Worm (Caenorhabditis elegans) whole organism, L4 larva: Measurements from ENCODE around the gene F28A12.10.
A peak's percentile ranks its signal among the peaks of the same experiment; 100 is the strongest.

ENCODE experiments used
- D1046.2 ChIP-seq: fragments of 200-800 bp; sonication (Bioruptor generic); IDR thresholded peaks from 2 replicates; pipeline ENCODE4 v1.3.6; 2022; ENCODE audit warnings: missing genetic modification characterization, missing compliant biosample characterization
- F26F4.8 ChIP-seq: fragments of 200-800 bp; sonication (Bioruptor generic); conservative IDR thresholded peaks from 2 replicates; pipeline ENCODE4 v1.3.6; 2022; ENCODE audit warnings: missing genetic modification characterization, missing compliant biosample characterization
- F44E2.7 ChIP-seq: fragments of 200-800 bp; sonication (Bioruptor generic); IDR thresholded peaks from 2 replicates; pipeline ENCODE4 v2.1.2; 2022; ENCODE audit warnings: missing genetic modification characterization, missing compliant biosample characterization
- F49E8.2 ChIP-seq: sonication (generic microtip); optimal IDR thresholded peaks from 2 replicates; lab custom pipeline; 2016; ENCODE audit warnings: missing compliant biosample characterization, mild to moderate bottlenecking, missing genetic modification characterization, borderline replicate concordance
- R02D3.7 ChIP-seq: fragments of 150-350 bp; sonication (generic microtip); optimal IDR thresholded peaks from 3 replicates; lab custom pipeline; 2014; ENCODE audit warnings: missing biosample characterization, missing genetic modification characterization
- T20F7.1 ChIP-seq: fragments of 200-800 bp; sonication (Bioruptor generic); optimal IDR thresholded peaks from 2 replicates; lab custom pipeline; 2018; ENCODE audit warnings: mild to moderate bottlenecking, missing genetic modification characterization, missing compliant biosample characterization
- T26A8.4 ChIP-seq: fragments of 200-800 bp; sonication (Bioruptor generic); IDR thresholded peaks from 2 replicates; pipeline ENCODE4 v1.3.6; 2022; ENCODE audit warnings: missing genetic modification characterization, missing compliant biosample characterization
- ZK337.2 ChIP-seq: fragments of 200-800 bp; sonication (Bioruptor generic); IDR thresholded peaks from 2 replicates; pipeline ENCODE4 v1.3.6; 2022; ENCODE audit warnings: missing genetic modification reagents, missing genetic modification characterization, missing compliant biosample characterization
- aha-1 ChIP-seq: fragments of 150-350 bp; peaks from one replicate; lab custom pipeline; 2014; ENCODE audit warnings: missing biosample characterization, missing genetic modification characterization
- attf-4 ChIP-seq: sonication (generic microtip); optimal IDR thresholded peaks from 3 replicates; lab custom pipeline; 2017; ENCODE audit warnings: missing biosample characterization, missing genetic modification characterization
- ceh-20 ChIP-seq: fragments of 200-800 bp; sonication (Bioruptor generic); IDR thresholded peaks from 2 replicates; pipeline ENCODE4 v1.3.6; 2022; ENCODE audit warnings: missing genetic modification reagents, missing genetic modification characterization, missing compliant biosample characterization
- ceh-32 ChIP-seq: sonication (generic microtip); optimal IDR thresholded peaks from 2 replicates; lab custom pipeline; 2016; ENCODE audit warnings: mild to moderate bottlenecking, missing genetic modification characterization, missing compliant biosample characterization; ENCODE audit not compliant: poor library complexity
- ces-1 ChIP-seq: fragments of 150-350 bp; sonication (generic microtip); optimal IDR thresholded peaks from 4 replicates; lab custom pipeline; 2014; ENCODE audit warnings: missing biosample characterization, missing genetic modification reagents, missing genetic modification characterization
- dmd-6 ChIP-seq: fragments of 200-800 bp; sonication (Bioruptor generic); IDR thresholded peaks from 2 replicates; pipeline ENCODE4 v1.3.6; 2022; ENCODE audit warnings: missing genetic modification reagents, missing genetic modification characterization, missing compliant biosample characterization
- dmd-9 ChIP-seq: fragments of 200-800 bp; sonication (Bioruptor generic); IDR thresholded peaks from 2 replicates; pipeline ENCODE4 v1.3.6; 2022; ENCODE audit warnings: missing genetic modification reagents, missing genetic modification characterization, missing compliant biosample characterization
- dpl-1 ChIP-seq: fragments of 150-350 bp; optimal IDR thresholded peaks from 2 replicates; lab custom pipeline; 2014; ENCODE audit warnings: missing biosample characterization, missing genetic modification reagents, missing genetic modification characterization
- dve-1 ChIP-seq: sonication (generic microtip); optimal IDR thresholded peaks from 2 replicates; lab custom pipeline; 2017; ENCODE audit warnings: antibody characterized with exemption, mild to moderate bottlenecking, missing genetic modification characterization, missing compliant biosample characterization; ENCODE audit not compliant: insufficient read depth
- egl-43 ChIP-seq: fragments of 200-800 bp; sonication (Bioruptor generic); IDR thresholded peaks from 2 replicates; pipeline ENCODE4 v1.3.6; 2022; ENCODE audit warnings: missing genetic modification reagents, missing genetic modification characterization, missing compliant biosample characterization
- hlh-30 ChIP-seq: sonication (generic microtip); optimal IDR thresholded peaks from 2 replicates; lab custom pipeline; 2017; ENCODE audit warnings: antibody characterized with exemption, mild to moderate bottlenecking, missing genetic modification characterization, missing compliant biosample characterization; ENCODE audit not compliant: insufficient read depth
- jun-1 ChIP-seq: fragments of 150-350 bp; optimal IDR thresholded peaks from 2 replicates; lab custom pipeline; 2014; ENCODE audit warnings: missing biosample characterization, missing genetic modification reagents, missing genetic modification characterization
- lim-7 ChIP-seq: fragments of 200-800 bp; sonication (Bioruptor generic); IDR thresholded peaks from 2 replicates; pipeline ENCODE4 v1.3.6; 2022; ENCODE audit warnings: missing genetic modification characterization, missing compliant biosample characterization
- lsy-2 ChIP-seq, 2 experiments: fragments of 150-350 bp in 1 of 2; sonication (generic microtip) in 1 of 2; optimal IDR thresholded peaks; 2 replicates each; lab custom pipeline; 2014 to 2017; ENCODE audit warnings: missing biosample characterization in 2 of 2, missing genetic modification characterization in 2 of 2
- mdl-1 ChIP-seq, 2 experiments: fragments of 150-350 bp in 1 of 2; sonication (generic microtip) in 1 of 2; optimal IDR thresholded peaks; 2 replicates each; lab custom pipeline; 2014 to 2017; ENCODE audit warnings: missing biosample characterization in 2 of 2, missing genetic modification characterization in 2 of 2
- mep-1 ChIP-seq: fragments of 150-350 bp; sonication (generic microtip); optimal IDR thresholded peaks from 3 replicates; lab custom pipeline; 2014; ENCODE audit warnings: missing biosample characterization, missing genetic modification characterization
- mes-2 ChIP-seq: sonication (generic microtip); optimal IDR thresholded peaks from 2 replicates; lab custom pipeline; 2016; ENCODE audit warnings: missing genotype, mild to moderate bottlenecking, missing genetic modification characterization, missing compliant biosample characterization; ENCODE audit not compliant: poor library complexity, severe bottlenecking
- mxl-2 ChIP-seq: fragments of 200-800 bp; sonication (Bioruptor generic); conservative IDR thresholded peaks from 2 replicates; pipeline ENCODE4 v1.3.6; 2022; ENCODE audit warnings: missing genetic modification reagents, missing genetic modification characterization, missing compliant biosample characterization
- nhr-10 ChIP-seq: fragments of 150-350 bp; optimal IDR thresholded peaks from 2 replicates; lab custom pipeline; 2014; ENCODE audit warnings: missing biosample characterization, missing genetic modification characterization
- nhr-102 ChIP-seq: sonication (generic microtip); optimal IDR thresholded peaks from 2 replicates; lab custom pipeline; 2016; ENCODE audit warnings: mild to moderate bottlenecking, missing genetic modification characterization, moderate library complexity, missing compliant biosample characterization
- nhr-111 ChIP-seq: fragments of 200-800 bp; sonication (Bioruptor generic); optimal IDR thresholded peaks from 2 replicates; lab custom pipeline; 2018; ENCODE audit warnings: mild to moderate bottlenecking, missing genetic modification characterization, missing compliant biosample characterization
- nhr-28 ChIP-seq: fragments of 150-350 bp; optimal IDR thresholded peaks from 2 replicates; lab custom pipeline; 2014; ENCODE audit warnings: missing biosample characterization, missing genetic modification characterization
- nhr-42 ChIP-seq: fragments of 200-800 bp; sonication (Bioruptor generic); IDR thresholded peaks from 2 replicates; pipeline ENCODE4 v1.3.6; 2022; ENCODE audit warnings: missing genetic modification characterization, missing compliant biosample characterization
- nhr-6 ChIP-seq: fragments of 150-350 bp; optimal IDR thresholded peaks from 2 replicates; lab custom pipeline; 2014; ENCODE audit warnings: missing biosample characterization, missing genetic modification characterization
- nhr-76 ChIP-seq: fragments of 150-350 bp; optimal IDR thresholded peaks from 2 replicates; lab custom pipeline; 2014; ENCODE audit warnings: missing biosample characterization, missing genetic modification characterization
- pha-4 ChIP-seq, 2 experiments: fragments of 150-350 bp in 1 of 2; fragments of 200-800 bp in 1 of 2; sonication (Bioruptor generic) in 1 of 2; IDR thresholded peaks in 1 of 2; optimal IDR thresholded peaks in 1 of 2; 2 replicates each; pipeline versions ENCODE4 v1.3.6 to Lab custom; 2014 to 2022; ENCODE audit warnings: missing genetic modification characterization in 2 of 2, missing genetic modification reagents in 2 of 2, missing biosample characterization in 1 of 2, missing compliant biosample characterization in 1 of 2
- php-3 ChIP-seq: fragments of 200-800 bp; sonication (Bioruptor generic); IDR thresholded peaks from 2 replicates; pipeline ENCODE4 v1.3.6; 2022; ENCODE audit warnings: missing genetic modification reagents, missing genetic modification characterization, missing compliant biosample characterization
- saeg-2 ChIP-seq: fragments of 200-800 bp; sonication (Bioruptor generic); IDR thresholded peaks from 2 replicates; pipeline ENCODE4 v1.3.6; 2022; ENCODE audit warnings: missing genetic modification reagents, missing genetic modification characterization, missing compliant biosample characterization
- sdz-12 ChIP-seq: fragments of 200-800 bp; sonication (Bioruptor generic); optimal IDR thresholded peaks from 2 replicates; lab custom pipeline; 2018; ENCODE audit warnings: mild to moderate bottlenecking, missing genetic modification characterization, missing compliant biosample characterization
- skn-1 ChIP-seq: fragments of 150-350 bp; optimal IDR thresholded peaks from 2 replicates; lab custom pipeline; 2014; ENCODE audit warnings: missing biosample characterization, missing genetic modification characterization
- snpc-1.2 ChIP-seq: fragments of 200-800 bp; sonication (Bioruptor generic); IDR thresholded peaks from 2 replicates; pipeline ENCODE4 v1.3.6; 2022; ENCODE audit warnings: missing genetic modification reagents, missing genetic modification characterization, missing compliant biosample characterization
- spr-3 ChIP-seq: fragments of 200-800 bp; sonication (Bioruptor generic); optimal IDR thresholded peaks from 2 replicates; lab custom pipeline; 2018; ENCODE audit warnings: mild to moderate bottlenecking, missing genetic modification characterization, missing compliant biosample characterization
- tra-1 ChIP-seq: fragments of 200-800 bp; sonication (Bioruptor generic); IDR thresholded peaks from 2 replicates; pipeline ENCODE4 v1.3.6; 2022; ENCODE audit warnings: missing genetic modification reagents, missing genetic modification characterization, missing compliant biosample characterization
- unc-130 ChIP-seq: sonication (generic microtip); optimal IDR thresholded peaks from 2 replicates; lab custom pipeline; 2016; ENCODE audit warnings: missing genetic modification reagents, missing genetic modification characterization, missing compliant biosample characterization
- unc-62 ChIP-seq, 3 experiments: fragments of 150-350 bp in 1 of 3; sonication (generic microtip); optimal IDR thresholded peaks in 2 of 3; peaks in 1 of 3; 1 replicate in 1 of 3; 2 replicates in 2 of 3; lab custom pipeline; 2014 to 2017; ENCODE audit warnings: missing biosample characterization in 3 of 3, missing genetic modification characterization in 3 of 3, missing genetic modification reagents in 3 of 3, missing genotype in 1 of 3
- zfp-2 ChIP-seq: sonication (generic microtip); optimal IDR thresholded peaks from 2 replicates; lab custom pipeline; 2016; ENCODE audit warnings: mild to moderate bottlenecking, missing genetic modification characterization, missing compliant biosample characterization
- ztf-7 ChIP-seq: fragments of 150-350 bp; optimal IDR thresholded peaks from 2 replicates; lab custom pipeline; 2014; ENCODE audit warnings: missing biosample characterization, missing genetic modification characterization

The F28A12.10 gene

ce11 chrV:8657911-8658310, 20.3 kb upstream of the F28A12.10 start:
- TF ChIP-seq dve-1 (peak; percentile 11), unc-130 (GFP tag; lab: Kevin White, UChicago) (no peak), tra-1 (GFP tag; lab: Robert Waterston, UW) (0 out of 2 replicates have a peak, but pooled peaks have one; percentile 5), hlh-30 (peak; percentile 57), dmd-6 (GFP tag; lab: Robert Waterston, UW) (peak; percentile 34), nhr-28 (peak; percentile 7), pha-4 (GFP tag; IDR thresholded peaks at IDR 0.05; lab: Robert Waterston, UW) (no peak), pha-4 (tag; optimal IDR thresholded peaks at IDR 0.05; lab: Kevin White, UChicago) (no peak)

- TF ChIP-seq hlh-30: peak; percentile 14
- TF ChIP-seq F26F4.8 (GFP tag; lab: Robert Waterston, UW): no peak
- TF ChIP-seq jun-1 (tag; lab: Kevin White, UChicago): no peak
- no peak for TF ChIP-seq ztf-7 (tag; lab: Kevin White, UChicago)
- TF ChIP-seq nhr-10 (tag; lab: Kevin White, UChicago): peak; percentile 44
- TF ChIP-seq T26A8.4: no peak
- TF ChIP-seq tra-1 (GFP tag; lab: Robert Waterston, UW): no peak
- TF ChIP-seq R02D3.7 (tag; lab: Kevin White, UChicago): no peak
- TF ChIP-seq saeg-2 (GFP tag; lab: Robert Waterston, UW): no peak
- TF ChIP-seq mxl-2 (GFP tag; lab: Robert Waterston, UW): no peak
- TF ChIP-seq F44E2.7: no peak
- TF ChIP-seq lsy-2 (tag; optimal IDR thresholded peaks at IDR 0.05; lab: Kevin White, UChicago): peak in 1 of 2 experiments; percentile 11
- TF ChIP-seq spr-3 (GFP tag; lab: Kevin White, UChicago): no peak
- no peak for TF ChIP-seq nhr-102 (tag; lab: Kevin White, UChicago)
- no peak for TF ChIP-seq ZK337.2 (GFP tag; lab: Robert Waterston, UW)
- TF ChIP-seq nhr-111 (GFP tag; lab: Kevin White, UChicago): no peak
- no peak for TF ChIP-seq ceh-20
- TF ChIP-seq mdl-1 (tag; optimal IDR thresholded peaks at IDR 0.05; lab: Kevin White, UChicago): peak in 1 of 2 experiments; percentile 22
- peak in 1 of 2 experiments; percentile 92 for TF ChIP-seq unc-62 (GFP tag; optimal IDR thresholded peaks at IDR 0.05 in 1 of 2; lab: Kevin White, UChicago)
- TF ChIP-seq unc-62 (tag; optimal IDR thresholded peaks at IDR 0.05; lab: Kevin White, UChicago): no peak
- TF ChIP-seq ces-1 (GFP tag; lab: Kevin White, UChicago): no peak
- TF ChIP-seq mes-2 (tag; lab: Kevin White, UChicago): no peak
- peak; percentile 78 for TF ChIP-seq dve-1
- TF ChIP-seq php-3 (GFP tag; lab: Robert Waterston, UW): 0 out of 2 replicates have a peak, but pooled peaks have one; percentile 45
- peak; percentile 54 for TF ChIP-seq T20F7.1 (GFP tag; lab: Kevin White, UChicago)
- TF ChIP-seq nhr-42 (GFP tag; lab: Robert Waterston, UW): no peak
- peak; percentile 79 for TF ChIP-seq dmd-6 (GFP tag; lab: Robert Waterston, UW)
- no peak for TF ChIP-seq ceh-32
- TF ChIP-seq attf-4 (tag; lab: Kevin White, UChicago): no peak
- TF ChIP-seq dpl-1 (GFP tag; lab: Kevin White, UChicago): no peak
- no peak for TF ChIP-seq skn-1 (tag; lab: Kevin White, UChicago)
- no peak for TF ChIP-seq D1046.2 (GFP tag; lab: Robert Waterston, UW)
- TF ChIP-seq lim-7 (GFP tag; lab: Robert Waterston, UW): no peak
- no peak for TF ChIP-seq nhr-6 (tag; lab: Kevin White, UChicago)
- peak; percentile 39 for TF ChIP-seq mep-1
- no peak for TF ChIP-seq egl-43 (GFP tag; lab: Robert Waterston, UW)
- TF ChIP-seq snpc-1.2 (GFP tag; lab: Robert Waterston, UW): no peak
- TF ChIP-seq aha-1: peak; percentile 83
- no peak for TF ChIP-seq sdz-12 (GFP tag; lab: Kevin White, UChicago)
- no peak for TF ChIP-seq zfp-2 (tag; lab: Kevin White, UChicago)
- peak; percentile 72 for TF ChIP-seq nhr-76
- no peak for TF ChIP-seq dmd-9 (GFP tag; lab: Robert Waterston, UW)
- TF ChIP-seq F49E8.2 (tag; lab: Kevin White, UChicago): no peak
Measured at ce11 chrV:8654460-8655419, 17.2 kb upstream of the F28A12.10 start.
